Worm (Caenorhabditis elegans) whole organism, mixed stage, embryonic: Measurements from ENCODE around the gene R07C12.1.

Experiments used
- blmp-1 ChIP-seq: fragments of 150-350 bp; optimal IDR thresholded peaks from 2 replicates; lab custom pipeline; 2014; ENCODE audit warnings: missing biosample characterization, missing genetic modification characterization
- elt-1 ChIP-seq: sonication (generic microtip); optimal IDR thresholded peaks from 2 replicates; lab custom pipeline; 2017; ENCODE audit warnings: missing genetic modification characterization, mild to moderate bottlenecking, missing compliant biosample characterization, antibody characterized with exemption, moderate library complexity, borderline replicate concordance; ENCODE audit not compliant: insufficient read depth
- elt-3 ChIP-seq: fragments of 150-350 bp; optimal IDR thresholded peaks from 2 replicates; lab custom pipeline; 2014; ENCODE audit warnings: missing biosample characterization, missing genetic modification characterization
- nhr-12 ChIP-seq: fragments of 150-350 bp; optimal IDR thresholded peaks from 2 replicates; lab custom pipeline; 2014; ENCODE audit warnings: missing biosample characterization, missing genetic modification characterization
- nhr-237 ChIP-seq: fragments of 150-350 bp; optimal IDR thresholded peaks from 2 replicates; lab custom pipeline; 2014; ENCODE audit warnings: missing biosample characterization, missing genetic modification characterization
- nhr-76 ChIP-seq: sonication (generic microtip); optimal IDR thresholded peaks from 2 replicates; lab custom pipeline; 2017; ENCODE audit warnings: missing biosample characterization, missing genetic modification characterization
- pha-4 ChIP-seq: fragments of 150-350 bp; optimal IDR thresholded peaks from 2 replicates; lab custom pipeline; 2018; ENCODE audit warnings: missing biosample characterization, missing genetic modification reagents, missing genetic modification characterization
- snpc-4 ChIP-seq: fragments of 150-350 bp; optimal IDR thresholded peaks from 2 replicates; lab custom pipeline; 2014; ENCODE audit warnings: missing biosample characterization, missing genetic modification characterization
- unc-39 ChIP-seq: fragments of 150-350 bp; optimal IDR thresholded peaks from 2 replicates; lab custom pipeline; 2014; ENCODE audit warnings: missing biosample characterization, missing genetic modification characterization
- unc-62 ChIP-seq: fragments of 150-350 bp; optimal IDR thresholded peaks from 2 replicates; lab custom pipeline; 2014; ENCODE audit warnings: missing biosample characterization, missing genetic modification reagents, missing genetic modification characterization
- ztf-11 ChIP-seq: fragments of 150-350 bp; optimal IDR thresholded peaks from 2 replicates; lab custom pipeline; 2014; ENCODE audit warnings: missing biosample characterization, missing genetic modification characterization

DNA sequence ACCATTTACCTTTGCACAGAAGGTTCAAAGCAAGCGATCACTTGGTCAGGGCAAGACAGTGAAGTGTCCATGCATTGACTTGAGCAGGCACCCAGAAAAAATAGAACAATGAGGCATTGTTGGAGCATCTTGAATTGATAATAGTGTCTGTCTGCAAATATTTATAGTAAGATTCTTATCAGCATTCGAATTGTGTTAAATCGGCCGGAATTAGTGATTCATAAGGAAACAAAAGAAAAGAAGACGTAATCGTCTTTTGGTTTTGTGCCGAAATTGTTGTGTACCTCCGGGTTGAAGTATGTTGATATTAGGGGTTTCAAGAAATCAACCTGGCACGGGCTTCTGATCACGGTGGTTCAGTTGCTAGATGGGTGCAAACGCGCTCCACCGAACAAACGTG is 32.0 kb upstream of the R07C12.1 start, which contains the start of gene F49F1.5:
- TF ChIP-seq unc-62 (GFP tag; lab: Kevin White, UChicago): no peak
- no peak for TF ChIP-seq nhr-76
- no peak for TF ChIP-seq elt-1 (tag; lab: Kevin White, UChicago)
- no peak for TF ChIP-seq unc-39 (tag; lab: Kevin White, UChicago)
- TF ChIP-seq ztf-11 (tag; lab: Kevin White, UChicago): no peak
- no peak for TF ChIP-seq elt-3 (tag; lab: Kevin White, UChicago)
- no peak for TF ChIP-seq pha-4 (tag; lab: Kevin White, UChicago)
- no peak for TF ChIP-seq nhr-12
- no peak for TF ChIP-seq snpc-4 (tag; lab: Kevin White, UChicago)
- no peak for TF ChIP-seq nhr-237
- TF ChIP-seq blmp-1: no peak
